Fruit fly (Drosophila melanogaster) whole organism, pupa: ENCODE results near the gene Arpc1.

Source experiments
- CG10348 ChIP-seq: fragments of 200-800 bp; sonication (Bioruptor generic); IDR thresholded peaks from 2 replicates; pipeline ENCODE4 v1.3.6; 2022; ENCODE audit warnings: missing biosample characterization, missing genetic modification characterization
- CG12605 ChIP-seq: fragments of 200-800 bp; sonication (Bioruptor generic); IDR thresholded peaks from 2 replicates; pipeline ENCODE4 v1.3.6; 2022; ENCODE audit warnings: missing biosample characterization, missing genetic modification characterization
- CG13204 ChIP-seq: fragments of 200-800 bp; sonication (Bioruptor generic); optimal IDR thresholded peaks from 2 replicates; lab custom pipeline; 2018; ENCODE audit warnings: missing biosample characterization, mild to moderate bottlenecking, missing genetic modification characterization, moderate library complexity
- CG14655 ChIP-seq: fragments of 200-800 bp; sonication (Bioruptor generic); optimal IDR thresholded peaks from 3 replicates; lab custom pipeline; 2017; ENCODE audit warnings: mild to moderate bottlenecking, missing biosample characterization, missing genetic modification reagents, missing genetic modification characterization
- CG15710 ChIP-seq: fragments of 200-800 bp; sonication (Bioruptor generic); optimal IDR thresholded peaks from 2 replicates; lab custom pipeline; 2018; ENCODE audit warnings: missing biosample characterization, mild to moderate bottlenecking, missing genetic modification characterization, moderate library complexity
- CG32121 ChIP-seq: fragments of 200-800 bp; sonication (Bioruptor generic); IDR thresholded peaks from 2 replicates; pipeline ENCODE4 v1.3.6; 2022; ENCODE audit warnings: missing biosample characterization, missing genetic modification characterization
- D1 ChIP-seq: fragments of 200-800 bp; sonication (Bioruptor generic); optimal IDR thresholded peaks from 2 replicates; lab custom pipeline; 2018; ENCODE audit warnings: missing biosample characterization, mild to moderate bottlenecking, missing genetic modification characterization, moderate library complexity
- EcR ChIP-seq: fragments of 200-800 bp; sonication (Bioruptor generic); optimal IDR thresholded peaks from 3 replicates; lab custom pipeline; 2019; ENCODE audit warnings: missing biosample characterization, missing genetic modification characterization, mild to moderate bottlenecking, moderate library complexity, missing genetic modification reagents
- Pif1A ChIP-seq: fragments of 200-800 bp; sonication (Bioruptor generic); optimal IDR thresholded peaks from 3 replicates; lab custom pipeline; 2016; ENCODE audit warnings: missing biosample characterization, missing genetic modification characterization
- Pif1B ChIP-seq: fragments of 200-800 bp; sonication (Bioruptor generic); optimal IDR thresholded peaks from 3 replicates; lab custom pipeline; 2016; ENCODE audit warnings: missing biosample characterization, missing genetic modification characterization
- gl ChIP-seq: fragments of 200-800 bp; sonication (Bioruptor generic); optimal IDR thresholded peaks from 2 replicates; lab custom pipeline; 2018; ENCODE audit warnings: missing biosample characterization, mild to moderate bottlenecking, missing genetic modification characterization
- rn ChIP-seq: fragments of 200-800 bp; sonication (Bioruptor generic); IDR thresholded peaks from 2 replicates; pipeline ENCODE4 v1.3.6; 2022; ENCODE audit warnings: missing biosample characterization, missing genetic modification characterization

DNA sequence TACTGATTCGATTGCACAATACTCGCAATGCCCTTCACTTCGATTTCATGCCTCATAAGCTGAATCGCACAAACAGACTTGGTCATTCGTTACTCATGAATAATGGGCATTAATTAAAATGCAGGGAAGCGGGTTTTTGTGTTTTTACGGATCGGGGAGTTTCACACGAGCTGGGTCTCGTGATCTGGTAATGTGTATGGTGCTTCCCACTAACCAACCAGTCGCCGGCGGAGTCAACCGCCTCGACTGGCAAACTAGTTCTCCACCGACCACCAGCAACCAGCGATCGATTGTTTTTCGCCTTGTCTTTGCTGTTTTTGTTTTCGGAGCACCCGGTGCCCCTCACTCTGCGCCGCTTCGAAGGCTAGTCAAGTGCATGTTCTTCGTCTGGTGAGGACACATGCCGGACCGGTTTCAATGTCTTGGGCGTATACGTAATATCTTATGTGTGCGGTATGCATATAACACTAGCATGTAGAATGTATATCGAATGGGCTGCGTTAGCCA, 24.9 kb downstream of the Arpc1 start:
- TF ChIP-seq EcR (peak; percentile 90), CG12605 (GFP tag; lab: Robert Waterston, UW) (no peak), rn (GFP tag; lab: Robert Waterston, UW) (no peak), Pif1B (GFP tag; lab: Kevin White, UChicago) (no peak), D1 (tag; lab: Kevin White, UChicago) (no peak), gl (tag; lab: Kevin White, UChicago) (peak; percentile 37), CG10348 (GFP tag; lab: Robert Waterston, UW) (no peak), Pif1A (GFP tag; lab: Kevin White, UChicago) (no peak), CG15710 (no peak), CG32121 (GFP tag; lab: Robert Waterston, UW) (no peak), CG14655 (GFP tag; lab: Kevin White, UChicago) (no peak), CG13204 (GFP tag; lab: Kevin White, UChicago) (no peak)
